Worm (Caenorhabditis elegans) whole organism, midembryonic: Measurements from ENCODE around the gene K09D9.9.

Experiments
- T22C8.4 ChIP-seq: fragments of 200-800 bp; sonication (Bioruptor generic); IDR thresholded peaks from 2 replicates; pipeline ENCODE4 v1.3.6; 2022; ENCODE audit warnings: missing genetic modification characterization, missing compliant biosample characterization
- cog-1 ChIP-seq: sonication (generic microtip); optimal IDR thresholded peaks from 2 replicates; lab custom pipeline; 2016; ENCODE audit warnings: missing genetic modification characterization, missing compliant biosample characterization
- flt-1 ChIP-seq: fragments of 200-800 bp; sonication (Bioruptor generic); IDR thresholded peaks from 2 replicates; pipeline ENCODE4 v1.3.6; 2022; ENCODE audit warnings: missing genetic modification characterization, missing compliant biosample characterization
- klf-2 ChIP-seq: fragments of 200-800 bp; sonication (Bioruptor generic); conservative IDR thresholded peaks from 2 replicates; pipeline ENCODE4 v1.3.6; 2022; ENCODE audit warnings: missing genetic modification reagents, missing genetic modification characterization, missing compliant biosample characterization
- med-1 ChIP-seq: sonication (generic microtip); optimal IDR thresholded peaks from 2 replicates; lab custom pipeline; 2017; ENCODE audit warnings: missing genetic modification characterization, mild to moderate bottlenecking, missing compliant biosample characterization, antibody characterized with exemption, missing genetic modification reagents; ENCODE audit not compliant: insufficient read depth
- ref-1 ChIP-seq: fragments of 200-800 bp; sonication (Bioruptor generic); conservative IDR thresholded peaks from 2 replicates; pipeline ENCODE4 v1.3.6; 2022; ENCODE audit warnings: missing genetic modification reagents, missing genetic modification characterization, missing compliant biosample characterization
- tab-1 ChIP-seq: fragments of 200-800 bp; sonication (Bioruptor generic); IDR thresholded peaks from 2 replicates; pipeline ENCODE4 v1.3.6; 2022; ENCODE audit warnings: missing genetic modification characterization, missing compliant biosample characterization
- ztf-23 ChIP-seq: fragments of 200-800 bp; sonication (Bioruptor generic); IDR thresholded peaks from 2 replicates; pipeline ENCODE4 v1.3.6; 2022; ENCODE audit warnings: missing genetic modification reagents, missing genetic modification characterization, missing compliant biosample characterization
- ztf-29 ChIP-seq: fragments of 200-800 bp; sonication (Bioruptor generic); IDR thresholded peaks from 2 replicates; pipeline ENCODE4 v1.3.6; 2022; ENCODE audit warnings: missing genetic modification reagents, missing genetic modification characterization, missing compliant biosample characterization

DNA sequence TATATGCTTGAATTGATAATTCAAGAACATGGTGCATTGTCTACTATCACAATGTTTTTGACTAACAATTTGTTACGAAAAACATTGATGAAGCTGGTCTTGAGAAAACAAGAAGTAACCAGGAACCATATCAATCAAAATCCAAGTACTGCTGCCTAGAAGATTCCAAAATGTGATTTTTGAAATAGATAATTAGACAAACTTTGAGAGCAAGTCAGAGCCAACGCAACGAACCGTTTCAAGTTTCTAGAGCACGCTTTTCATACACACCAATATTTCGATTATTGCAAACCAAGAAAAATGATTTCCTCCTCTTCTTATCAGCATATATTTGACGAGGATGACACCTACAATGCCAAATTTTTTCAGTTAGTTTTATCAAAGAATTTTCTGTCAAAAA lies 22.8 kb upstream of the K09D9.9 start, which contains the start of gene srw-89:
- TF ChIP-seq T22C8.4 (GFP tag; lab: Robert Waterston, UW) (no peak), ztf-29 (GFP tag; lab: Robert Waterston, UW) (no peak), flt-1 (GFP tag; lab: Robert Waterston, UW) (no peak), tab-1 (GFP tag; lab: Robert Waterston, UW) (no peak), cog-1 (tag; lab: Kevin White, UChicago) (no peak), klf-2 (no peak), med-1 (GFP tag; lab: Kevin White, UChicago) (no peak), ref-1 (GFP tag; lab: Robert Waterston, UW) (no peak), ztf-23 (GFP tag; lab: Robert Waterston, UW) (no peak)
